Fruit fly (Drosophila melanogaster): ENCODE data around the gene Nepl9.
A peak's percentile ranks its signal among the peaks of the same experiment; 100 is the strongest.

Gene Nepl9

DNA sequence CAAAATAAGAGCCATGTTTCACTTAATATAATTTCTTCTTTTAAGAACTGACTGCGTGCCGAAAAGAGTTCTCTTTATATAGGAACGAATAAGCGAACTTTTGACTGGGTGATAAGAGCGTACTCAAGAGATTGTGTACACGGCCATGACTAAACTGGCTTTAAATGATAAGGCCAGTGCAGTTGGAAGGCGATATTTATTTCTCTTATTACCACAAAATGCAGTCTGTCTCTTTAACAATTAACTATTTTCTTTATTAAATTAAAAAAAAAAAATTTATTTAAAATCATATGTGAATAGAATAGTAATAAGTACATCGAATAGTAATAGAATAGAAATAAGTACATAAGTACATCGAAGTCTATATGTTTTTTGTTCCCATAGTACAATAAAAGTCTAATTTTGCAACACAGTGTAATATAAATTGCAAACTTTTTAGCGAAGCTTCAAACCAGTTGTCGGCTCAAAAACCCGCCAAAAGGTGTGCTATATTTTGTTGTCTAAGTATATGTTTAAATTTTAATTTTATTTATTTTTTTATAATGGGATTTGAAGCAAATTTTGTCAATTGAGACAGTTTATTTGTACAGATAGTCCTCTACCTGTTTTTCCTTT lies 15.4 kb upstream of the Nepl9 start, which contains the start of gene CG31810:
Gene CG31810 (minus strand): TSS at position 51 of the 615 bp plus-strand sequence.
- no peak for TF ChIP-seq sv (GFP tag; optimal IDR thresholded peaks at IDR 0.05)
- no peak for TF ChIP-seq lola (GFP tag; optimal IDR thresholded peaks at IDR 0.05)
- no peak for TF ChIP-seq br (GFP tag; optimal IDR thresholded peaks at IDR 0.05)
- TF ChIP-seq Sp1 (GFP tag; optimal IDR thresholded peaks at IDR 0.05), result no peak
- no peak for TF ChIP-seq psq (GFP tag; optimal IDR thresholded peaks at IDR 0.05)
- TF ChIP-seq foxo (GFP tag; optimal IDR thresholded peaks at IDR 0.05), result no peak
- TF ChIP-seq Jra (GFP tag; optimal IDR thresholded peaks at IDR 0.05), result no peak
- no peak for TF ChIP-seq Hr78 (GFP tag; optimal IDR thresholded peaks at IDR 0.05)
- TF ChIP-seq woc (GFP tag; optimal IDR thresholded peaks at IDR 0.05), result no peak
- TF ChIP-seq Dfd (GFP tag; optimal IDR thresholded peaks at IDR 0.05), result no peak
- no peak for TF ChIP-seq h (GFP tag; optimal IDR thresholded peaks at IDR 0.05)
- no peak for TF ChIP-seq Hnf4 (GFP tag; optimal IDR thresholded peaks at IDR 0.05)
- no peak for TF ChIP-seq Vsx2 (GFP tag; optimal IDR thresholded peaks at IDR 0.05; ENCODE audit: partially characterized antibody)
- TF ChIP-seq CG9705 (GFP tag; optimal IDR thresholded peaks at IDR 0.05), result no peak
- no peak for TF ChIP-seq dmrt93B (GFP tag; optimal IDR thresholded peaks at IDR 0.05)
- TF ChIP-seq CG32264 (GFP tag; optimal IDR thresholded peaks at IDR 0.05), result no peak
- TF ChIP-seq Rel (GFP tag; optimal IDR thresholded peaks at IDR 0.05), result no peak
- TF ChIP-seq Rel (tag; optimal IDR thresholded peaks at IDR 0.05), result no peak
- peak; percentile 36 for TF ChIP-seq Myc (optimal IDR thresholded peaks at IDR 0.05)
- no peak for TF ChIP-seq CrebA (GFP tag; optimal IDR thresholded peaks at IDR 0.05; ENCODE audit: borderline replicate concordance)
- no peak for TF ChIP-seq Mio (GFP tag; optimal IDR thresholded peaks at IDR 0.05)
- no peak for TF ChIP-seq Abd-B (GFP tag; optimal IDR thresholded peaks at IDR 0.05)
- no peak for TF ChIP-seq Hr83 (GFP tag; optimal IDR thresholded peaks at IDR 0.05; ENCODE audit: poor library complexity, severe bottlenecking)
- no peak for TF ChIP-seq tai (GFP tag; optimal IDR thresholded peaks at IDR 0.05)
- no peak for TF ChIP-seq N (GFP tag; optimal IDR thresholded peaks at IDR 0.05)
- peak in 1 of 2 experiments; percentile 31 for TF ChIP-seq dl (GFP tag; optimal IDR thresholded peaks at IDR 0.05; ENCODE audit: insufficient read depth in 1 of 2, partially characterized antibody in 2 of 2)
- no peak for TF ChIP-seq jim (GFP tag; optimal IDR thresholded peaks at IDR 0.05)
- no peak for TF ChIP-seq ey (GFP tag; optimal IDR thresholded peaks at IDR 0.05)
- no peak for TF ChIP-seq rgr (GFP tag; optimal IDR thresholded peaks at IDR 0.05)
- no peak for TF ChIP-seq usp (GFP tag; optimal IDR thresholded peaks at IDR 0.05)
- peak; percentile 28 for TF ChIP-seq Dif (GFP tag; optimal IDR thresholded peaks at IDR 0.05; ENCODE audit: partially characterized antibody)
- TF ChIP-seq HLH106 (tag; optimal IDR thresholded peaks at IDR 0.05), result peak; percentile 1
- no peak for TF ChIP-seq dsf (GFP tag; optimal IDR thresholded peaks at IDR 0.05; ENCODE audit: borderline replicate concordance)
- no peak for TF ChIP-seq GATAd (GFP tag; optimal IDR thresholded peaks at IDR 0.05)

DNA sequence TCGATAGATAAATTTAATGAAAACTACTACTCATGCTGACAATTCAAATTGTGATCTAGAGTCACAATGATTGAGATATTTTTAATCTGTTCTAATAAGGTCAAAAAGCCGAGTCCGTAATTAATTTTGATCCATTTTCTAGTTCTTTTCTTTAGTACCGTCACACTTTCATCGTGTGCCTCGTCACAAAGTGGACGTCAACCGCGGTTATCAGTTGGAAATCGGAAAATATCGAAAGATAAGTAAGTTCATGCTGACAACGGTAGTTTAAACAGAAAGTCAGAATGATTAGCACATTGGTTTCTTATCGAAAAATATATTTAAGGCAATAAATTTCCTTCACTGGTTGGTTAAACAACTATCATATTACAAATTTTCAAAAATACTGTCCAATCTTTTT lies 13.4 kb upstream of the Nepl9 start:
- TF ChIP-seq dl (GFP tag; optimal IDR thresholded peaks at IDR 0.05; ENCODE audit: insufficient read depth in 1 of 2, partially characterized antibody in 2 of 2) (no peak), Rel (GFP tag; optimal IDR thresholded peaks at IDR 0.05) (no peak), Rel (tag; optimal IDR thresholded peaks at IDR 0.05) (no peak), GATAd (GFP tag; optimal IDR thresholded peaks at IDR 0.05) (no peak), CG9705 (GFP tag; optimal IDR thresholded peaks at IDR 0.05) (no peak), HLH106 (tag; optimal IDR thresholded peaks at IDR 0.05) (no peak), lola (GFP tag; optimal IDR thresholded peaks at IDR 0.05) (no peak), usp (GFP tag; optimal IDR thresholded peaks at IDR 0.05) (no peak), foxo (GFP tag; optimal IDR thresholded peaks at IDR 0.05) (no peak), h (GFP tag; optimal IDR thresholded peaks at IDR 0.05) (no peak)

DNA sequence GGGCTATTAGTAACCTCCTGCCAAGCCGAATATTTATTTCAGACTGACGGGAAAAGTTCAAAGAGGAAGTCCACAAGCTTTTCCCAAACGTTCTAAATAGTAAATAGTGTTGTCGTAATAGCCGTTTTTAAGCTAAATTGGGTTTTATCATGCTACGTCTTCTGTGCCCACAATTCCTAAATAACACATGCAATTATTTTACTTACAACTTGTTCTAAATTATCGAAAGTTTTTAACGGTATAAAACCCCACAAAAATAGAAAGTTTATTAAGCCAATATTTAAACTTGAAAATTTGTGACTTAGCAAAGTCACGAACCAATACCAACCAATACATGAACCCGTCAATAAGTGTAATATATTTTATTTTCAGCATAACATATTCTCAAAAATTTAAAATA lies 11.6 kb upstream of the Nepl9 start, which contains the start of gene CG13284:
Gene CG13284 (minus strand): TSS at position 47 of the 400 bp plus-strand sequence.
- TF ChIP-seq Myc (optimal IDR thresholded peaks at IDR 0.05) (no peak), Rel (GFP tag; optimal IDR thresholded peaks at IDR 0.05) (no peak), Rel (tag; optimal IDR thresholded peaks at IDR 0.05) (no peak), h (GFP tag; optimal IDR thresholded peaks at IDR 0.05) (no peak), Dfd (GFP tag; optimal IDR thresholded peaks at IDR 0.05) (no peak), usp (GFP tag; optimal IDR thresholded peaks at IDR 0.05) (no peak), Sp1 (GFP tag; optimal IDR thresholded peaks at IDR 0.05) (no peak), Dif (GFP tag; optimal IDR thresholded peaks at IDR 0.05; ENCODE audit: partially characterized antibody) (no peak), jim (GFP tag; optimal IDR thresholded peaks at IDR 0.05) (no peak)

Data from whole organism, wandering third instar larva.